Worm (Caenorhabditis elegans) whole organism, mixed stage, embryonic: ENCODE data around the gene D1086.2.

Experiments used
- blmp-1 ChIP-seq: fragments of 150-350 bp; optimal IDR thresholded peaks from 2 replicates; lab custom pipeline; 2014; ENCODE audit warnings: missing biosample characterization, missing genetic modification characterization
- cnd-1 ChIP-seq: fragments of 200-800 bp; sonication (Bioruptor generic); optimal IDR thresholded peaks from 2 replicates; lab custom pipeline; 2018; ENCODE audit warnings: mild to moderate bottlenecking, missing genetic modification characterization, missing compliant biosample characterization
- elt-3 ChIP-seq: fragments of 150-350 bp; optimal IDR thresholded peaks from 2 replicates; lab custom pipeline; 2014; ENCODE audit warnings: missing biosample characterization, missing genetic modification characterization
- sptf-1 ChIP-seq: sonication (generic microtip); optimal IDR thresholded peaks from 2 replicates; lab custom pipeline; 2017; ENCODE audit warnings: mild to moderate bottlenecking, missing genetic modification characterization, moderate library complexity, missing compliant biosample characterization
- unc-39 ChIP-seq: fragments of 150-350 bp; optimal IDR thresholded peaks from 2 replicates; lab custom pipeline; 2014; ENCODE audit warnings: missing biosample characterization, missing genetic modification characterization

DNA sequence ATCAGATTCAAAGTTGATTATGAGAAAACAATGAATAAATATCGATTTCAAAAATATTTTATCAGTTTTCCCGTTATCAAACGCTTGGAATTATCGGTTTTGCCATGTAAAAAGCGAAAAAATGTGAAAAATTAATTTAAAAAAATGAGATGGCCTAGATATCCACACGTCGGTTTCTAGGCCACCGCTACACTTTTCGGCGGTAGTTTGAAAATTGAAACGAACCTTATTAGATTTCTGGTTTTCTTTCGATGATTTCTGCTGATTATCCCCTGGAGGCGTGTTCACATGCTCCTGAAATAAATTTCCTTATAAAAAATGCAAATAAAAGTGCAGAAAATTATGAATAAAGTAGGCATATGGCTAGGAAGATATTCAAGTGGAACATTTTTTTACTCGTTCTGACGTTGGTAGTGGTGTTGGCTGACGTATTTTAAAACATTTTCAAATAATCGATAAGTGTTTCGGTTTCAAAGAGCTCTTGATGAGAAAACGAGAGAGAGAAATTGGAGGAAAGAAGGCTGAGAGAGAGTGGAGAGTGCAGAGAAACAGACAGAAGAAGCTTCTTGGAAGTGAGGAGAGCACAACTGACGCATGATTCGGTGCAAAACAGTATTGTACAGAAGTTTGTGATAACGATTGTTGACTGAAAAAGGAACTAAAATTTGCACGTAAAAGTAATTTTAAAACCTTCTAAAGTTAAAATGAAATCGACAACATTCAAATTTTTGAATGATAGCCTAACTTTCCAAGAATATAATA is 34.7 kb upstream of the D1086.2 start:
- no peak for TF ChIP-seq elt-3 (tag; lab: Kevin White, UChicago)
- no peak for TF ChIP-seq cnd-1
- no peak for TF ChIP-seq sptf-1 (tag; lab: Kevin White, UChicago)
- no peak for TF ChIP-seq unc-39
- TF ChIP-seq blmp-1 (tag; lab: Kevin White, UChicago), result no peak
